Worm (Caenorhabditis elegans) whole organism, young adult: ENCODE results near the gene ZK892.6.

Source experiments
- F52B5.7 ChIP-seq: sonication (generic microtip); optimal IDR thresholded peaks from 2 replicates; lab custom pipeline; 2016; ENCODE audit warnings: mild to moderate bottlenecking, missing genetic modification characterization, missing compliant biosample characterization
- dpff-1 ChIP-seq: sonication (generic microtip); optimal IDR thresholded peaks from 2 replicates; lab custom pipeline; 2017; ENCODE audit warnings: mild to moderate bottlenecking, missing genetic modification characterization, missing compliant biosample characterization
- hlh-12 ChIP-seq: sonication (generic microtip); optimal IDR thresholded peaks from 2 replicates; lab custom pipeline; 2016; ENCODE audit warnings: missing genetic modification characterization, missing compliant biosample characterization
- nhr-90 ChIP-seq: sonication (generic microtip); optimal IDR thresholded peaks from 2 replicates; lab custom pipeline; 2016; ENCODE audit warnings: missing genotype, mild to moderate bottlenecking, missing genetic modification characterization, missing compliant biosample characterization
- tbx-9 ChIP-seq: sonication (generic microtip); optimal IDR thresholded peaks from 2 replicates; lab custom pipeline; 2016; ENCODE audit warnings: borderline replicate concordance, missing genetic modification characterization, inconsistent platforms, missing compliant biosample characterization
- zim-3 ChIP-seq: sonication (generic microtip); optimal IDR thresholded peaks from 2 replicates; lab custom pipeline; 2017; ENCODE audit warnings: mild to moderate bottlenecking, missing genetic modification characterization, moderate library complexity, missing compliant biosample characterization

DNA sequence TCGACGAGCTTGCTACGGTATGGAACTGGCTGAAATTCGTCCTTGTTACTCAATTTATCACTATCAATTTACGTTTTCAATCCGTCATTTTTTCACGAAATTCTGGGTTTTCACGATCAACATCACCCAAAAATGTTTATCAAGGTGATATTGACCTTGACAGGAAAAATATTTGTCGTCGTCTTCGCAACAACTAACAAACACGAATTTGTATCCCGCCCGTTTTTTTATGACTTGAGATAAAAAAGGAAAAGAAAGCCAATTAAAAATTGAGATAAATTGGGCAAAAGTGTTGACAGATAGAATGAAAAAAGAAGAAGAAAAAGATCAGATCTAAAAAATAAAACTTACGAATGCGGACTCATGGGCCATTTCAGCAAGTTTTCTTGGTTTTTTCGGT is 31.0 kb upstream of the ZK892.6 start:
- TF ChIP-seq nhr-90 (tag; lab: Kevin White, UChicago) (no peak), tbx-9 (tag; lab: Kevin White, UChicago) (no peak), zim-3 (tag; lab: Kevin White, UChicago) (no peak), F52B5.7 (no peak), dpff-1 (no peak), hlh-12 (tag; lab: Kevin White, UChicago) (no peak)
